Worm (Caenorhabditis elegans): ENCODE results near the gene C50H2.13.

C50H2.13 gene

ce11 chrV:9944093-9944492 is 17.8 kb downstream of the C50H2.13 start, which contains the start of gene sre-28:
TSS of gene sre-28 (plus strand) at chrV:9944393.
- TF ChIP-seq hmg-4 (GFP tag; optimal IDR thresholded peaks at IDR 0.05) (no peak), B0310.2 (tag; optimal IDR thresholded peaks at IDR 0.05) (no peak), F13C5.2 (tag; optimal IDR thresholded peaks at IDR 0.05) (no peak), aly-1 (tag; optimal IDR thresholded peaks at IDR 0.05) (no peak), ceh-13 (GFP tag; optimal IDR thresholded peaks at IDR 0.05) (no peak), scrt-1 (GFP tag; IDR thresholded peaks at IDR 0.05) (no peak), tbx-11 (GFP tag; IDR thresholded peaks at IDR 0.05) (no peak)

- no peak for TF ChIP-seq F13C5.2 (tag; optimal IDR thresholded peaks at IDR 0.05)
Observed at ce11 chrV:9948840-9949239, 22.5 kb downstream of the C50H2.13 start, which contains the start of gene nlp-58. TSS of gene nlp-58 (minus strand) at chrV:9948940.

ce11 chrV:9950861-9951260 is 24.5 kb downstream of the C50H2.13 start, which contains the start of gene ttr-46:
TSS of gene ttr-46 (plus strand) at chrV:9951233.
- TF ChIP-seq flt-1 (GFP tag; IDR thresholded peaks at IDR 0.05): no peak
- TF ChIP-seq tbx-37 (GFP tag; conservative IDR thresholded peaks at IDR 0.05): no peak
- no peak for TF ChIP-seq scrt-1 (GFP tag; IDR thresholded peaks at IDR 0.05)

ce11 chrV:9952396-9952795 is 26.1 kb downstream of the C50H2.13 start, which contains the start of gene mam-5:
TSS of gene mam-5 (plus strand) at chrV:9952699.
- TF ChIP-seq pes-1 (GFP tag; IDR thresholded peaks at IDR 0.05) (no peak), ets-7 (tag; optimal IDR thresholded peaks at IDR 0.05) (no peak), B0310.2 (tag; optimal IDR thresholded peaks at IDR 0.05) (no peak), aly-1 (tag; optimal IDR thresholded peaks at IDR 0.05) (no peak)

- TF ChIP-seq ets-7 (tag; optimal IDR thresholded peaks at IDR 0.05): no peak
- TF ChIP-seq ama-1 (optimal IDR thresholded peaks at IDR 0.05): no peak
- no peak for TF ChIP-seq B0310.2 (tag; optimal IDR thresholded peaks at IDR 0.05)
- no peak for TF ChIP-seq sea-1 (GFP tag; conservative IDR thresholded peaks at IDR 0.05)
- no peak for TF ChIP-seq tbx-37 (GFP tag; conservative IDR thresholded peaks at IDR 0.05)
Observed at ce11 chrV:9958231-9958630, 31.9 kb downstream of the C50H2.13 start, which contains the start of gene anmt-3. TSS of gene anmt-3 (minus strand) at chrV:9958331.

- TF ChIP-seq hmg-4 (GFP tag; optimal IDR thresholded peaks at IDR 0.05) (no peak), pes-1 (GFP tag; IDR thresholded peaks at IDR 0.05) (no peak), tra-4 (tag; optimal IDR thresholded peaks at IDR 0.05) (no peak), flt-1 (GFP tag; IDR thresholded peaks at IDR 0.05) (no peak), ceh-36 (tag; optimal IDR thresholded peaks at IDR 0.05) (no peak), tbx-11 (GFP tag; IDR thresholded peaks at IDR 0.05) (no peak), F13C5.2 (tag; optimal IDR thresholded peaks at IDR 0.05) (no peak), hmbx-1 (tag; optimal IDR thresholded peaks at IDR 0.05) (no peak), hnd-1 (tag; optimal IDR thresholded peaks at IDR 0.05) (no peak), ceh-13 (GFP tag; optimal IDR thresholded peaks at IDR 0.05) (no peak), sea-1 (GFP tag; conservative IDR thresholded peaks at IDR 0.05) (no peak), aly-1 (tag; optimal IDR thresholded peaks at IDR 0.05) (no peak), ets-7 (tag; optimal IDR thresholded peaks at IDR 0.05) (no peak), B0310.2 (tag; optimal IDR thresholded peaks at IDR 0.05) (no peak), ama-1 (optimal IDR thresholded peaks at IDR 0.05) (no peak), scrt-1 (GFP tag; IDR thresholded peaks at IDR 0.05) (no peak), tbx-37 (GFP tag; conservative IDR thresholded peaks at IDR 0.05) (no peak)
Observed at ce11 chrV:9958654-9959053, 32.3 kb downstream of the C50H2.13 start.

- TF ChIP-seq pes-1 (GFP tag; IDR thresholded peaks at IDR 0.05): no peak
- TF ChIP-seq ama-1 (optimal IDR thresholded peaks at IDR 0.05): no peak
- no peak for TF ChIP-seq hmbx-1 (tag; optimal IDR thresholded peaks at IDR 0.05)
- no peak for TF ChIP-seq hmg-4 (GFP tag; optimal IDR thresholded peaks at IDR 0.05)
- TF ChIP-seq flt-1 (GFP tag; IDR thresholded peaks at IDR 0.05): no peak
- no peak for TF ChIP-seq ceh-36 (tag; optimal IDR thresholded peaks at IDR 0.05)
- TF ChIP-seq tbx-37 (GFP tag; conservative IDR thresholded peaks at IDR 0.05): no peak
- no peak for TF ChIP-seq scrt-1 (GFP tag; IDR thresholded peaks at IDR 0.05)
- TF ChIP-seq tbx-11 (GFP tag; IDR thresholded peaks at IDR 0.05): no peak
- TF ChIP-seq tra-4 (tag; optimal IDR thresholded peaks at IDR 0.05): no peak
- TF ChIP-seq sea-1 (GFP tag; conservative IDR thresholded peaks at IDR 0.05): no peak
- no peak for TF ChIP-seq aly-1 (tag; optimal IDR thresholded peaks at IDR 0.05)
Observed at ce11 chrV:9960376-9960775, 34.0 kb downstream of the C50H2.13 start, which contains the start of gene T07C12.10. TSS of gene T07C12.10 (minus strand) at chrV:9960476.

- TF ChIP-seq aly-1 (tag; optimal IDR thresholded peaks at IDR 0.05) (no peak), tra-4 (tag; optimal IDR thresholded peaks at IDR 0.05) (no peak), hmg-4 (GFP tag; optimal IDR thresholded peaks at IDR 0.05) (no peak), ceh-13 (GFP tag; optimal IDR thresholded peaks at IDR 0.05) (no peak), ama-1 (optimal IDR thresholded peaks at IDR 0.05) (no peak), ets-7 (tag; optimal IDR thresholded peaks at IDR 0.05) (no peak), sea-1 (GFP tag; conservative IDR thresholded peaks at IDR 0.05) (no peak), scrt-1 (GFP tag; IDR thresholded peaks at IDR 0.05) (no peak), B0310.2 (tag; optimal IDR thresholded peaks at IDR 0.05) (no peak)
Observed at ce11 chrV:9962394-9962793, 36.1 kb downstream of the C50H2.13 start, which contains the start of gene madf-4. TSS of gene madf-4 (minus strand) at chrV:9962494.

ce11 chrV:9962916-9963315 is 36.6 kb downstream of the C50H2.13 start:
- TF ChIP-seq B0310.2 (tag; optimal IDR thresholded peaks at IDR 0.05): no peak
- TF ChIP-seq hmg-4 (GFP tag; optimal IDR thresholded peaks at IDR 0.05): no peak
- no peak for TF ChIP-seq ets-7 (tag; optimal IDR thresholded peaks at IDR 0.05)
- TF ChIP-seq tbx-11 (GFP tag; IDR thresholded peaks at IDR 0.05): no peak
- TF ChIP-seq tbx-37 (GFP tag; conservative IDR thresholded peaks at IDR 0.05): no peak
- TF ChIP-seq sea-1 (GFP tag; conservative IDR thresholded peaks at IDR 0.05): no peak
- TF ChIP-seq scrt-1 (GFP tag; IDR thresholded peaks at IDR 0.05): no peak
- TF ChIP-seq ceh-13 (GFP tag; optimal IDR thresholded peaks at IDR 0.05): no peak
- no peak for TF ChIP-seq F13C5.2 (tag; optimal IDR thresholded peaks at IDR 0.05)
- TF ChIP-seq ceh-36 (tag; optimal IDR thresholded peaks at IDR 0.05): no peak
- no peak for TF ChIP-seq tra-4 (tag; optimal IDR thresholded peaks at IDR 0.05)
- TF ChIP-seq hmbx-1 (tag; optimal IDR thresholded peaks at IDR 0.05): no peak
- TF ChIP-seq flt-1 (GFP tag; IDR thresholded peaks at IDR 0.05): no peak
- TF ChIP-seq ama-1 (optimal IDR thresholded peaks at IDR 0.05): no peak
